Worm (Caenorhabditis elegans) whole organism, L1 larva: ENCODE measurements around the gene srz-70.

Experiments
- C04F5.9 ChIP-seq: sonication (generic microtip); optimal IDR thresholded peaks from 2 replicates; lab custom pipeline; 2016; ENCODE audit warnings: missing genetic modification characterization, missing compliant biosample characterization
- C16A3.4 ChIP-seq: fragments of 150-350 bp; optimal IDR thresholded peaks from 2 replicates; lab custom pipeline; 2014; ENCODE audit warnings: missing biosample characterization, missing genetic modification characterization
- F16B12.6 ChIP-seq: fragments of 150-350 bp; optimal IDR thresholded peaks from 2 replicates; lab custom pipeline; 2014; ENCODE audit warnings: missing biosample characterization, missing genetic modification characterization
- Y116A8C.19 ChIP-seq: sonication (generic microtip); optimal IDR thresholded peaks from 2 replicates; lab custom pipeline; 2016; ENCODE audit warnings: missing compliant biosample characterization, missing genetic modification characterization, borderline replicate concordance
- aha-1 ChIP-seq: fragments of 150-350 bp; optimal IDR thresholded peaks from 2 replicates; lab custom pipeline; 2014; ENCODE audit warnings: missing biosample characterization, missing genetic modification characterization
- alr-1 ChIP-seq: fragments of 200-800 bp; sonication (Bioruptor generic); optimal IDR thresholded peaks from 2 replicates; lab custom pipeline; 2018; ENCODE audit warnings: borderline replicate concordance, mild to moderate bottlenecking, missing genetic modification characterization, missing compliant biosample characterization
- aly-2 ChIP-seq: fragments of 150-350 bp; optimal IDR thresholded peaks from 2 replicates; lab custom pipeline; 2014; ENCODE audit warnings: missing biosample characterization, missing genetic modification characterization
- blmp-1 ChIP-seq: fragments of 150-350 bp; optimal IDR thresholded peaks from 2 replicates; lab custom pipeline; 2014; ENCODE audit warnings: missing biosample characterization, missing genetic modification characterization
- ceh-8 ChIP-seq: fragments of 200-800 bp; sonication (Bioruptor generic); optimal IDR thresholded peaks from 2 replicates; lab custom pipeline; 2018; ENCODE audit warnings: mild to moderate bottlenecking, missing genetic modification characterization, moderate library complexity, missing compliant biosample characterization
- ceh-82 ChIP-seq, 3 experiments: fragments of 150-350 bp in 1 of 3; sonication (generic microtip) in 2 of 3; optimal IDR thresholded peaks; 2 replicates each; lab custom pipeline; 2014 to 2017; ENCODE audit warnings: missing biosample characterization in 3 of 3, missing genetic modification characterization in 3 of 3
- ceh-90 ChIP-seq: sonication (generic microtip); optimal IDR thresholded peaks from 2 replicates; lab custom pipeline; 2016; ENCODE audit warnings: missing genetic modification characterization, missing compliant biosample characterization
- dpl-1 ChIP-seq, 3 experiments: fragments of 150-350 bp in 2 of 3; sonication (generic microtip) in 1 of 3; optimal IDR thresholded peaks; 2 replicates each; lab custom pipeline; 2014 to 2017; ENCODE audit warnings: missing biosample characterization in 3 of 3, missing genetic modification characterization in 3 of 3, missing genetic modification reagents in 3 of 3
- egl-27 ChIP-seq, 2 experiments: fragments of 150-350 bp in 1 of 2; sonication (generic microtip); optimal IDR thresholded peaks; 3 replicates each; lab custom pipeline; 2017 to 2018; ENCODE audit warnings: missing biosample characterization in 2 of 2, missing genetic modification characterization in 2 of 2, missing genetic modification reagents in 2 of 2
- elt-2 ChIP-seq: sonication (generic microtip); optimal IDR thresholded peaks from 2 replicates; lab custom pipeline; 2016; ENCODE audit warnings: missing genetic modification characterization, mild to moderate bottlenecking, inconsistent platforms, missing compliant biosample characterization, missing genetic modification reagents
- ets-5 ChIP-seq: fragments of 200-800 bp; sonication (Bioruptor generic); IDR thresholded peaks from 2 replicates; pipeline ENCODE4 v1.3.6; 2022; ENCODE audit warnings: missing genetic modification characterization, missing compliant biosample characterization
- fkh-10 ChIP-seq: sonication (generic microtip); optimal IDR thresholded peaks from 2 replicates; lab custom pipeline; 2017; ENCODE audit warnings: missing biosample characterization, missing genetic modification reagents, missing genetic modification characterization
- fkh-4 ChIP-seq: sonication (generic microtip); optimal IDR thresholded peaks from 2 replicates; lab custom pipeline; 2016; ENCODE audit warnings: missing compliant biosample characterization, missing genetic modification characterization, borderline replicate concordance
- grh-1 ChIP-seq: fragments of 200-800 bp; sonication (Bioruptor generic); IDR thresholded peaks from 2 replicates; pipeline ENCODE4 v1.3.6; 2022; ENCODE audit warnings: missing genetic modification reagents, missing genetic modification characterization, missing compliant biosample characterization
- hlh-4 ChIP-seq: sonication (generic microtip); optimal IDR thresholded peaks from 2 replicates; lab custom pipeline; 2016; ENCODE audit warnings: mild to moderate bottlenecking, missing genetic modification characterization, missing compliant biosample characterization
- isw-1 ChIP-seq: fragments of 200-800 bp; sonication (Bioruptor generic); IDR thresholded peaks from 2 replicates; pipeline ENCODE4 v1.3.6; 2022; ENCODE audit warnings: missing genetic modification characterization, missing compliant biosample characterization
- jun-1 ChIP-seq: fragments of 150-350 bp; optimal IDR thresholded peaks from 2 replicates; lab custom pipeline; 2014; ENCODE audit warnings: missing biosample characterization, missing genetic modification reagents, missing genetic modification characterization
- lin-14 ChIP-seq: fragments of 200-800 bp; sonication (Bioruptor generic); optimal IDR thresholded peaks from 2 replicates; lab custom pipeline; 2018; ENCODE audit warnings: mild to moderate bottlenecking, missing genetic modification characterization, moderate library complexity, missing compliant biosample characterization
- lin-39 ChIP-seq: fragments of 150-350 bp; optimal IDR thresholded peaks from 2 replicates; lab custom pipeline; 2014; ENCODE audit warnings: missing biosample characterization, missing genetic modification reagents, missing genetic modification characterization
- lir-3 ChIP-seq: sonication (generic microtip); optimal IDR thresholded peaks from 2 replicates; lab custom pipeline; 2016; ENCODE audit warnings: mild to moderate bottlenecking, missing genetic modification characterization, moderate library complexity, missing compliant biosample characterization; ENCODE audit not compliant: poor library complexity
- mab-9 ChIP-seq: fragments of 200-800 bp; sonication (Bioruptor generic); IDR thresholded peaks from 2 replicates; pipeline ENCODE4 v1.3.6; 2022; ENCODE audit warnings: missing genetic modification reagents, missing genetic modification characterization, missing compliant biosample characterization
- mep-1 ChIP-seq: fragments of 150-350 bp; optimal IDR thresholded peaks from 2 replicates; lab custom pipeline; 2014; ENCODE audit warnings: missing biosample characterization, missing genetic modification characterization
- nhr-11 ChIP-seq: fragments of 150-350 bp; optimal IDR thresholded peaks from 2 replicates; lab custom pipeline; 2014; ENCODE audit warnings: missing biosample characterization, missing genetic modification characterization
- nhr-20 ChIP-seq: sonication (generic microtip); optimal IDR thresholded peaks from 2 replicates; lab custom pipeline; 2016; ENCODE audit warnings: mild to moderate bottlenecking, missing genetic modification characterization, missing compliant biosample characterization
- nhr-237 ChIP-seq: fragments of 150-350 bp; optimal IDR thresholded peaks from 2 replicates; lab custom pipeline; 2014; ENCODE audit warnings: missing biosample characterization, missing genetic modification characterization
- nhr-28 ChIP-seq: fragments of 150-350 bp; optimal IDR thresholded peaks from 2 replicates; lab custom pipeline; 2014; ENCODE audit warnings: missing biosample characterization, missing genetic modification characterization
- nhr-76 ChIP-seq: sonication (generic microtip); optimal IDR thresholded peaks from 2 replicates; lab custom pipeline; 2017; ENCODE audit warnings: missing biosample characterization, missing genetic modification characterization
- nhr-85 ChIP-seq: sonication (generic microtip); peaks from one replicate; lab custom pipeline; 2016; ENCODE audit warnings: missing genetic modification characterization, inconsistent platforms, missing compliant biosample characterization
- nhr-90 ChIP-seq: sonication (generic microtip); optimal IDR thresholded peaks from 2 replicates; lab custom pipeline; 2016; ENCODE audit warnings: mild to moderate bottlenecking, missing genetic modification characterization, missing compliant biosample characterization; ENCODE audit not compliant: poor library complexity
- skn-1 ChIP-seq: fragments of 150-350 bp; optimal IDR thresholded peaks from 2 replicates; lab custom pipeline; 2014; ENCODE audit warnings: missing biosample characterization, missing genetic modification characterization
- snpc-4 ChIP-seq: fragments of 150-350 bp; optimal IDR thresholded peaks from 2 replicates; lab custom pipeline; 2014; ENCODE audit warnings: missing biosample characterization, missing genetic modification characterization
- sup-37 ChIP-seq: fragments of 200-800 bp; sonication (Bioruptor generic); optimal IDR thresholded peaks from 2 replicates; lab custom pipeline; 2018; ENCODE audit warnings: mild to moderate bottlenecking, missing genetic modification characterization, missing compliant biosample characterization
- tlp-1 ChIP-seq: fragments of 150-350 bp; optimal IDR thresholded peaks from 2 replicates; lab custom pipeline; 2014; ENCODE audit warnings: missing biosample characterization, missing genetic modification characterization
- unc-130 ChIP-seq: fragments of 150-350 bp; optimal IDR thresholded peaks from 2 replicates; lab custom pipeline; 2017; ENCODE audit warnings: missing biosample characterization, missing genetic modification characterization, inconsistent platforms
- unc-98 ChIP-seq: fragments of 200-800 bp; sonication (Bioruptor generic); IDR thresholded peaks from 2 replicates; pipeline ENCODE4 v1.3.6; 2022; ENCODE audit warnings: missing genetic modification characterization, missing compliant biosample characterization
- vab-15 ChIP-seq: sonication (generic microtip); optimal IDR thresholded peaks from 2 replicates; lab custom pipeline; 2017; ENCODE audit warnings: missing genotype, mild to moderate bottlenecking, missing genetic modification characterization, missing compliant biosample characterization
- xbp-1 ChIP-seq: sonication (generic microtip); optimal IDR thresholded peaks from 2 replicates; lab custom pipeline; 2016; ENCODE audit warnings: missing genetic modification characterization, missing compliant biosample characterization
- ztf-4 ChIP-seq: fragments of 150-350 bp; optimal IDR thresholded peaks from 2 replicates; lab custom pipeline; 2014; ENCODE audit warnings: missing biosample characterization, missing genetic modification characterization

srz-70 gene

ce11 chrIV:3452516-3452915 lies 26.3 kb downstream of the srz-70 start:
- TF ChIP-seq C16A3.4 (tag; lab: Kevin White, UChicago) (no peak), nhr-85 (no peak), lin-14 (GFP tag; lab: Kevin White, UChicago) (no peak), tlp-1 (no peak), ets-5 (GFP tag; lab: Robert Waterston, UW) (no peak), fkh-4 (no peak), jun-1 (tag; lab: Kevin White, UChicago) (no peak), nhr-11 (tag; lab: Kevin White, UChicago) (no peak), xbp-1 (tag; lab: Kevin White, UChicago) (no peak), alr-1 (no peak), mep-1 (tag; lab: Kevin White, UChicago) (no peak), ceh-90 (tag; lab: Kevin White, UChicago) (no peak), lir-3 (tag; lab: Kevin White, UChicago) (no peak), lin-39 (tag; lab: Kevin White, UChicago) (no peak), hlh-4 (tag; lab: Kevin White, UChicago) (no peak), aha-1 (tag; lab: Kevin White, UChicago) (no peak)

- TF ChIP-seq nhr-237 (tag; lab: Kevin White, UChicago) (no peak), grh-1 (GFP tag; lab: Robert Waterston, UW) (no peak), aha-1 (tag; lab: Kevin White, UChicago) (no peak), nhr-20 (tag; lab: Kevin White, UChicago) (no peak), fkh-10 (GFP tag; lab: Kevin White, UChicago) (no peak), ceh-82 (tag; optimal IDR thresholded peaks at IDR 0.05; lab: Kevin White, UChicago) (no peak), unc-130 (tag; lab: Kevin White, UChicago) (no peak), nhr-90 (tag; lab: Kevin White, UChicago) (no peak)
Observed at ce11 chrIV:3447350-3447749, 31.5 kb downstream of the srz-70 start.

- TF ChIP-seq F16B12.6 (tag; lab: Kevin White, UChicago) (no peak), mep-1 (tag; lab: Kevin White, UChicago) (no peak), unc-130 (tag; lab: Kevin White, UChicago) (no peak), elt-2 (tag; lab: Kevin White, UChicago) (no peak), blmp-1 (tag; lab: Kevin White, UChicago) (no peak), nhr-76 (tag; lab: Kevin White, UChicago) (no peak), egl-27 (tag; optimal IDR thresholded peaks at IDR 0.05; lab: Kevin White, UChicago) (no peak), nhr-28 (tag; lab: Kevin White, UChicago) (no peak), lin-39 (tag; lab: Kevin White, UChicago) (no peak), lir-3 (tag; lab: Kevin White, UChicago) (no peak), Y116A8C.19 (tag; lab: Kevin White, UChicago) (no peak), isw-1 (no peak), hlh-4 (tag; lab: Kevin White, UChicago) (no peak), skn-1 (tag; lab: Kevin White, UChicago) (no peak), grh-1 (GFP tag; lab: Robert Waterston, UW) (no peak), mab-9 (GFP tag; lab: Robert Waterston, UW) (no peak), vab-15 (tag; lab: Kevin White, UChicago) (no peak)
Observed at ce11 chrIV:3444614-3445013, 34.2 kb downstream of the srz-70 start, which contains the start of gene F58E2.5. Gene F58E2.5, plus strand, starts transcription at chrIV:3444914.

ce11 chrIV:3444101-3444500 lies 34.7 kb downstream of the srz-70 start, which contains the start of gene F09D12.2:
Gene F09D12.2, minus strand, starts transcription at chrIV:3444201.
- no peak for TF ChIP-seq aly-2 (tag; lab: Kevin White, UChicago)
- no peak for TF ChIP-seq dpl-1 (GFP tag; optimal IDR thresholded peaks at IDR 0.05; lab: Kevin White, UChicago)
- TF ChIP-seq ztf-4 (tag; lab: Kevin White, UChicago) = no peak
- TF ChIP-seq nhr-28 (tag; lab: Kevin White, UChicago) = no peak
- no peak for TF ChIP-seq ceh-90 (tag; lab: Kevin White, UChicago)
- TF ChIP-seq unc-98 = no peak
- no peak for TF ChIP-seq C04F5.9
- no peak for TF ChIP-seq unc-130 (tag; lab: Kevin White, UChicago)
- TF ChIP-seq ceh-8 (GFP tag; lab: Kevin White, UChicago) = no peak
- TF ChIP-seq snpc-4 (tag; lab: Kevin White, UChicago) = no peak
- no peak for TF ChIP-seq sup-37 (GFP tag; lab: Kevin White, UChicago)
- TF ChIP-seq grh-1 (GFP tag; lab: Robert Waterston, UW) = no peak
